Worm (Caenorhabditis elegans): ENCODE measurements around the gene clec-45.

Gene clec-45

ce11 chrV:7645454-7645853 lies 7.6 kb downstream of the clec-45 start, which contains the start of gene str-47:
TSS of gene str-47 (plus strand) at chrV:7645754.
- no peak for TF ChIP-seq snpc-4 (tag; optimal IDR thresholded peaks at IDR 0.05)
- TF ChIP-seq Y116A8C.19 (tag; optimal IDR thresholded peaks at IDR 0.05; ENCODE audit: borderline replicate concordance): no peak
- no peak for TF ChIP-seq egl-13 (tag; optimal IDR thresholded peaks at IDR 0.05)
- no peak for TF ChIP-seq fkh-4 (tag; optimal IDR thresholded peaks at IDR 0.05; ENCODE audit: borderline replicate concordance)
- no peak for TF ChIP-seq nhr-12 (tag; optimal IDR thresholded peaks at IDR 0.05)
- TF ChIP-seq nhr-11 (tag; optimal IDR thresholded peaks at IDR 0.05): no peak
- no peak for TF ChIP-seq aly-2 (tag; optimal IDR thresholded peaks at IDR 0.05)
- TF ChIP-seq swsn-7 (tag; optimal IDR thresholded peaks at IDR 0.05): no peak
- TF ChIP-seq unc-86 (tag; optimal IDR thresholded peaks at IDR 0.05): no peak
- TF ChIP-seq nhr-19 (GFP tag; conservative IDR thresholded peaks at IDR 0.05): no peak
- no peak for TF ChIP-seq lin-15B (tag; optimal IDR thresholded peaks at IDR 0.05)
- no peak for TF ChIP-seq zip-4 (GFP tag; optimal IDR thresholded peaks at IDR 0.05)
- TF ChIP-seq hlh-17 (GFP tag; optimal IDR thresholded peaks at IDR 0.05; ENCODE audit: borderline replicate concordance): no peak
- TF ChIP-seq tbx-2 (tag; optimal IDR thresholded peaks at IDR 0.05): no peak
- no peak for TF ChIP-seq sptf-1 (tag; optimal IDR thresholded peaks at IDR 0.05)
- no peak for TF ChIP-seq lir-3 (tag; optimal IDR thresholded peaks at IDR 0.05; ENCODE audit: poor library complexity)
- TF ChIP-seq alr-1 (tag; optimal IDR thresholded peaks at IDR 0.05; ENCODE audit: borderline replicate concordance): no peak

- TF ChIP-seq efl-1 (optimal IDR thresholded peaks at IDR 0.05) (no peak), efl-1 (GFP tag; optimal IDR thresholded peaks at IDR 0.05 in 1 of 2) (peak in 1 of 2 experiments; percentile 57), mef-2 (tag; optimal IDR thresholded peaks at IDR 0.05) (no peak)
Observed at ce11 chrV:7647147-7647546, 9.2 kb downstream of the clec-45 start.

- no peak for TF ChIP-seq mdl-1 (tag; optimal IDR thresholded peaks at IDR 0.05)
- no peak for TF ChIP-seq hpl-2 (GFP tag; optimal IDR thresholded peaks at IDR 0.05)
- TF ChIP-seq nhr-237 (tag; optimal IDR thresholded peaks at IDR 0.05): no peak
- no peak for TF ChIP-seq aha-1 (tag; optimal IDR thresholded peaks at IDR 0.05)
- no peak for TF ChIP-seq unc-86 (tag; optimal IDR thresholded peaks at IDR 0.05)
- TF ChIP-seq efl-3 (GFP tag; optimal IDR thresholded peaks at IDR 0.05): no peak
- TF ChIP-seq fkh-8 (tag; optimal IDR thresholded peaks at IDR 0.05): no peak
Observed at ce11 chrV:7649963-7650362, 12.1 kb downstream of the clec-45 start.

ce11 chrV:7651757-7652156 lies 13.9 kb downstream of the clec-45 start, which contains the start of gene srh-234:
TSS of gene srh-234 (minus strand) at chrV:7651857.
- no peak for TF ChIP-seq nhr-47 (tag; optimal IDR thresholded peaks at IDR 0.05)
- no peak for TF ChIP-seq aha-1 (tag; optimal IDR thresholded peaks at IDR 0.05)
- TF ChIP-seq fkh-8 (tag; optimal IDR thresholded peaks at IDR 0.05): no peak

- TF ChIP-seq nhr-85 (tag) (peak; percentile 10), pax-3 (tag; optimal IDR thresholded peaks at IDR 0.05) (no peak)
Observed at ce11 chrV:7653567-7653966, 15.7 kb downstream of the clec-45 start, which contains the start of gene srh-200. TSS of gene srh-200 (minus strand) at chrV:7653667.

ce11 chrV:7667940-7668339 lies 30.0 kb downstream of the clec-45 start, which contains the start of gene C12D5.5:
TSS of gene C12D5.5 (plus strand) at chrV:7668240.
- TF ChIP-seq unc-86 (tag; optimal IDR thresholded peaks at IDR 0.05) (no peak), unc-98 (GFP tag; IDR thresholded peaks at IDR 0.05) (no peak), egl-27 (tag; optimal IDR thresholded peaks at IDR 0.05) (no peak), xbp-1 (tag; optimal IDR thresholded peaks at IDR 0.05) (no peak), fkh-4 (tag; optimal IDR thresholded peaks at IDR 0.05; ENCODE audit: borderline replicate concordance) (no peak), sox-4 (tag; optimal IDR thresholded peaks at IDR 0.05) (no peak), zip-4 (GFP tag; optimal IDR thresholded peaks at IDR 0.05) (no peak), ama-1 (optimal IDR thresholded peaks at IDR 0.05) (no peak), F16B12.6 (tag; optimal IDR thresholded peaks at IDR 0.05) (no peak), nhr-71 (tag; optimal IDR thresholded peaks at IDR 0.05) (no peak), efl-3 (GFP tag; optimal IDR thresholded peaks at IDR 0.05) (no peak), nhr-76 (tag; optimal IDR thresholded peaks at IDR 0.05) (no peak), fkh-10 (GFP tag; optimal IDR thresholded peaks at IDR 0.05) (no peak), mep-1 (tag; optimal IDR thresholded peaks at IDR 0.05) (no peak), snu-23 (GFP tag; optimal IDR thresholded peaks at IDR 0.05) (no peak)

Measured in whole organism, L1 larva.